Worm (Caenorhabditis elegans) whole organism, L4 larva: ENCODE results near the gene clec-175.
A peak's percentile ranks its signal among the peaks of the same experiment; 100 is the strongest.

Source experiments
- D1046.2 ChIP-seq: fragments of 200-800 bp; sonication (Bioruptor generic); IDR thresholded peaks from 2 replicates; pipeline ENCODE4 v1.3.6; 2022; ENCODE audit warnings: missing genetic modification characterization, missing compliant biosample characterization
- F26F4.8 ChIP-seq: fragments of 200-800 bp; sonication (Bioruptor generic); conservative IDR thresholded peaks from 2 replicates; pipeline ENCODE4 v1.3.6; 2022; ENCODE audit warnings: missing genetic modification characterization, missing compliant biosample characterization
- T26A8.4 ChIP-seq: fragments of 200-800 bp; sonication (Bioruptor generic); IDR thresholded peaks from 2 replicates; pipeline ENCODE4 v1.3.6; 2022; ENCODE audit warnings: missing genetic modification characterization, missing compliant biosample characterization
- Y105C5A.15 ChIP-seq: fragments of 200-800 bp; sonication (Bioruptor generic); IDR thresholded peaks from 2 replicates; pipeline ENCODE4 v1.3.6; 2022; ENCODE audit warnings: missing genetic modification characterization, missing compliant biosample characterization
- Y48G9A.11 ChIP-seq: fragments of 200-800 bp; sonication (Bioruptor generic); IDR thresholded peaks from 2 replicates; pipeline ENCODE4 v1.3.6; 2022; ENCODE audit warnings: missing genetic modification reagents, missing genetic modification characterization, missing compliant biosample characterization
- Y75B8A.6 ChIP-seq: fragments of 200-800 bp; sonication (Bioruptor generic); IDR thresholded peaks from 2 replicates; pipeline ENCODE4 v1.3.6; 2022; ENCODE audit warnings: missing genetic modification reagents, missing genetic modification characterization, missing compliant biosample characterization
- aha-1 ChIP-seq: fragments of 150-350 bp; peaks from one replicate; lab custom pipeline; 2014; ENCODE audit warnings: missing biosample characterization, missing genetic modification characterization
- aly-2 ChIP-seq: sonication (generic microtip); optimal IDR thresholded peaks from 2 replicates; lab custom pipeline; 2018; ENCODE audit warnings: missing biosample characterization, missing genetic modification characterization
- ama-1 ChIP-seq: fragments of 150-350 bp; optimal IDR thresholded peaks from 2 replicates; lab custom pipeline; 2014; ENCODE audit warnings: inconsistent platforms, mixed read lengths
- ceh-20 ChIP-seq: fragments of 200-800 bp; sonication (Bioruptor generic); IDR thresholded peaks from 2 replicates; pipeline ENCODE4 v1.3.6; 2022; ENCODE audit warnings: missing genetic modification reagents, missing genetic modification characterization, missing compliant biosample characterization
- cey-2 ChIP-seq: sonication (generic microtip); optimal IDR thresholded peaks from 3 replicates; lab custom pipeline; 2017; ENCODE audit warnings: missing genetic modification characterization, mild to moderate bottlenecking, missing compliant biosample characterization, antibody characterized with exemption, borderline replicate concordance; ENCODE audit not compliant: insufficient read depth
- ctbp-1 ChIP-seq: fragments of 200-800 bp; sonication (Bioruptor generic); IDR thresholded peaks from 2 replicates; pipeline ENCODE4 v1.3.6; 2022; ENCODE audit warnings: missing genetic modification reagents, missing genetic modification characterization, missing compliant biosample characterization
- daf-19 ChIP-seq: fragments of 200-800 bp; sonication (Bioruptor generic); conservative IDR thresholded peaks from 2 replicates; pipeline ENCODE4 v1.3.6; 2022; ENCODE audit warnings: missing genetic modification characterization, missing compliant biosample characterization
- daf-8 ChIP-seq: fragments of 200-800 bp; sonication (Bioruptor generic); IDR thresholded peaks from 2 replicates; pipeline ENCODE4 v1.3.6; 2022; ENCODE audit warnings: missing genetic modification characterization, missing compliant biosample characterization
- dmd-8 ChIP-seq: fragments of 200-800 bp; sonication (Bioruptor generic); IDR thresholded peaks from 2 replicates; pipeline ENCODE4 v1.3.6; 2022; ENCODE audit warnings: missing genetic modification characterization, missing compliant biosample characterization
- dmd-9 ChIP-seq: fragments of 200-800 bp; sonication (Bioruptor generic); IDR thresholded peaks from 2 replicates; pipeline ENCODE4 v1.3.6; 2022; ENCODE audit warnings: missing genetic modification reagents, missing genetic modification characterization, missing compliant biosample characterization
- dpl-1 ChIP-seq: fragments of 150-350 bp; optimal IDR thresholded peaks from 2 replicates; lab custom pipeline; 2014; ENCODE audit warnings: missing biosample characterization, missing genetic modification reagents, missing genetic modification characterization
- duxl-1 ChIP-seq: sonication (generic microtip); optimal IDR thresholded peaks from 2 replicates; lab custom pipeline; 2016; ENCODE audit warnings: mild to moderate bottlenecking, missing genetic modification characterization, moderate library complexity, missing compliant biosample characterization; ENCODE audit not compliant: poor library complexity
- dve-1 ChIP-seq: sonication (generic microtip); optimal IDR thresholded peaks from 2 replicates; lab custom pipeline; 2017; ENCODE audit warnings: antibody characterized with exemption, mild to moderate bottlenecking, missing genetic modification characterization, missing compliant biosample characterization; ENCODE audit not compliant: insufficient read depth
- egl-27 ChIP-seq: sonication (generic microtip); optimal IDR thresholded peaks from 3 replicates; lab custom pipeline; 2017; ENCODE audit warnings: missing biosample characterization, missing genetic modification reagents, missing genetic modification characterization
- egl-43 ChIP-seq: fragments of 200-800 bp; sonication (Bioruptor generic); IDR thresholded peaks from 2 replicates; pipeline ENCODE4 v1.3.6; 2022; ENCODE audit warnings: missing genetic modification reagents, missing genetic modification characterization, missing compliant biosample characterization
- fkh-10 ChIP-seq: fragments of 150-350 bp; optimal IDR thresholded peaks from 2 replicates; lab custom pipeline; 2014; ENCODE audit warnings: missing biosample characterization, missing genetic modification reagents, missing genetic modification characterization
- gei-8 ChIP-seq: fragments of 200-800 bp; sonication (Bioruptor generic); optimal IDR thresholded peaks from 2 replicates; lab custom pipeline; 2018; ENCODE audit warnings: mild to moderate bottlenecking, missing genetic modification characterization, missing compliant biosample characterization
- hmg-1.1 ChIP-seq: fragments of 200-800 bp; sonication (Bioruptor generic); IDR thresholded peaks from 2 replicates; pipeline ENCODE4 v1.3.6; 2022; ENCODE audit warnings: missing genetic modification reagents, missing genetic modification characterization, missing compliant biosample characterization
- lin-13 ChIP-seq: fragments of 150-350 bp; optimal IDR thresholded peaks from 2 replicates; lab custom pipeline; 2014; ENCODE audit warnings: missing biosample characterization, missing genetic modification reagents, missing genetic modification characterization
- lin-39 ChIP-seq: fragments of 150-350 bp; optimal IDR thresholded peaks from 2 replicates; lab custom pipeline; 2014; ENCODE audit warnings: missing biosample characterization, missing genetic modification reagents, missing genetic modification characterization
- lir-3 ChIP-seq: sonication (generic microtip); optimal IDR thresholded peaks from 2 replicates; lab custom pipeline; 2016; ENCODE audit warnings: mild to moderate bottlenecking, missing genetic modification characterization, missing compliant biosample characterization
- lsy-2 ChIP-seq, 2 experiments: fragments of 150-350 bp in 1 of 2; sonication (generic microtip) in 1 of 2; optimal IDR thresholded peaks; 2 replicates each; lab custom pipeline; 2014 to 2017; ENCODE audit warnings: missing biosample characterization in 2 of 2, missing genetic modification characterization in 2 of 2
- madf-5 ChIP-seq, 2 experiments: fragments of 200-800 bp; sonication (Bioruptor generic); IDR thresholded peaks; 2 replicates each; pipeline ENCODE4 v1.3.6; 2022; ENCODE audit warnings: missing compliant biosample characterization in 2 of 2, missing genetic modification characterization in 2 of 2
- madf-9 ChIP-seq: fragments of 200-800 bp; sonication (Bioruptor generic); conservative IDR thresholded peaks from 2 replicates; pipeline ENCODE4 v1.3.6; 2022; ENCODE audit warnings: missing genetic modification reagents, missing genetic modification characterization, missing compliant biosample characterization
- nhr-10 ChIP-seq: fragments of 150-350 bp; optimal IDR thresholded peaks from 2 replicates; lab custom pipeline; 2014; ENCODE audit warnings: missing biosample characterization, missing genetic modification characterization
- nhr-102 ChIP-seq: sonication (generic microtip); optimal IDR thresholded peaks from 2 replicates; lab custom pipeline; 2016; ENCODE audit warnings: mild to moderate bottlenecking, missing genetic modification characterization, moderate library complexity, missing compliant biosample characterization
- nhr-11 ChIP-seq: fragments of 150-350 bp; optimal IDR thresholded peaks from 2 replicates; lab custom pipeline; 2014; ENCODE audit warnings: missing biosample characterization, missing genetic modification characterization
- nhr-111 ChIP-seq: fragments of 200-800 bp; sonication (Bioruptor generic); optimal IDR thresholded peaks from 2 replicates; lab custom pipeline; 2018; ENCODE audit warnings: mild to moderate bottlenecking, missing genetic modification characterization, missing compliant biosample characterization
- nhr-237 ChIP-seq: sonication (generic microtip); optimal IDR thresholded peaks from 2 replicates; lab custom pipeline; 2017; ENCODE audit warnings: missing biosample characterization, missing genetic modification characterization
- nhr-28 ChIP-seq: fragments of 150-350 bp; optimal IDR thresholded peaks from 2 replicates; lab custom pipeline; 2014; ENCODE audit warnings: missing biosample characterization, missing genetic modification characterization
- nhr-41 ChIP-seq: fragments of 200-800 bp; sonication (Bioruptor generic); IDR thresholded peaks from 2 replicates; pipeline ENCODE4 v1.3.6; 2022; ENCODE audit warnings: missing genetic modification reagents, missing genetic modification characterization, missing compliant biosample characterization
- nhr-42 ChIP-seq: fragments of 200-800 bp; sonication (Bioruptor generic); IDR thresholded peaks from 2 replicates; pipeline ENCODE4 v1.3.6; 2022; ENCODE audit warnings: missing genetic modification characterization, missing compliant biosample characterization
- nhr-48 ChIP-seq: sonication (generic microtip); optimal IDR thresholded peaks from 2 replicates; lab custom pipeline; 2016; ENCODE audit warnings: mild to moderate bottlenecking, missing genetic modification characterization, missing compliant biosample characterization
- nhr-6 ChIP-seq: fragments of 150-350 bp; optimal IDR thresholded peaks from 2 replicates; lab custom pipeline; 2014; ENCODE audit warnings: missing biosample characterization, missing genetic modification characterization
- php-3 ChIP-seq: fragments of 200-800 bp; sonication (Bioruptor generic); IDR thresholded peaks from 2 replicates; pipeline ENCODE4 v1.3.6; 2022; ENCODE audit warnings: missing genetic modification reagents, missing genetic modification characterization, missing compliant biosample characterization
- pqm-1 ChIP-seq: sonication (generic microtip); optimal IDR thresholded peaks from 2 replicates; lab custom pipeline; 2017; ENCODE audit warnings: missing biosample characterization, missing genetic modification characterization
- rbr-2 ChIP-seq: sonication (generic microtip); optimal IDR thresholded peaks from 2 replicates; lab custom pipeline; 2016; ENCODE audit warnings: missing genotype, missing genetic modification characterization, missing compliant biosample characterization
- saeg-2 ChIP-seq: fragments of 200-800 bp; sonication (Bioruptor generic); IDR thresholded peaks from 2 replicates; pipeline ENCODE4 v1.3.6; 2022; ENCODE audit warnings: missing genetic modification reagents, missing genetic modification characterization, missing compliant biosample characterization
- sdz-12 ChIP-seq: fragments of 200-800 bp; sonication (Bioruptor generic); optimal IDR thresholded peaks from 2 replicates; lab custom pipeline; 2018; ENCODE audit warnings: mild to moderate bottlenecking, missing genetic modification characterization, missing compliant biosample characterization
- snpc-4 ChIP-seq: fragments of 150-350 bp; optimal IDR thresholded peaks from 2 replicates; lab custom pipeline; 2014; ENCODE audit warnings: missing biosample characterization, missing genetic modification characterization
- spr-3 ChIP-seq: fragments of 200-800 bp; sonication (Bioruptor generic); optimal IDR thresholded peaks from 2 replicates; lab custom pipeline; 2018; ENCODE audit warnings: mild to moderate bottlenecking, missing genetic modification characterization, missing compliant biosample characterization
- tag-97 ChIP-seq: fragments of 200-800 bp; sonication (Bioruptor generic); IDR thresholded peaks from 2 replicates; pipeline ENCODE4 v1.3.6; 2022; ENCODE audit warnings: missing genetic modification characterization, missing compliant biosample characterization
- tra-1 ChIP-seq: fragments of 200-800 bp; sonication (Bioruptor generic); IDR thresholded peaks from 2 replicates; pipeline ENCODE4 v1.3.6; 2022; ENCODE audit warnings: missing genetic modification reagents, missing genetic modification characterization, missing compliant biosample characterization
- zfp-3 ChIP-seq: fragments of 200-800 bp; sonication (Bioruptor generic); conservative IDR thresholded peaks from 2 replicates; pipeline ENCODE4 v1.3.6; 2022; ENCODE audit warnings: missing genetic modification reagents, missing genetic modification characterization, missing compliant biosample characterization
- ztf-11 ChIP-seq: fragments of 150-350 bp; optimal IDR thresholded peaks from 2 replicates; lab custom pipeline; 2014; ENCODE audit warnings: missing biosample characterization, missing genetic modification characterization

Gene clec-175

ce11 chrIV:4475362-4476086 lies 53.4 kb downstream of the clec-175 start:
- no peak for TF ChIP-seq ceh-20
- TF ChIP-seq daf-8 (GFP tag; lab: Robert Waterston, UW) = no peak
- TF ChIP-seq lin-13 = no peak
- TF ChIP-seq cey-2 (tag; lab: Kevin White, UChicago) = no peak
- TF ChIP-seq tag-97 (GFP tag; lab: Robert Waterston, UW) = no peak
- peak; percentile 17 for TF ChIP-seq nhr-48 (tag; lab: Kevin White, UChicago)
- TF ChIP-seq T26A8.4 (GFP tag; lab: Robert Waterston, UW) = no peak
- no peak for TF ChIP-seq snpc-4 (tag; lab: Kevin White, UChicago)
- TF ChIP-seq F26F4.8 (GFP tag; lab: Robert Waterston, UW) = no peak
- no peak for TF ChIP-seq daf-19 (GFP tag; lab: Robert Waterston, UW)
- no peak for TF ChIP-seq aly-2 (tag; lab: Kevin White, UChicago)
- TF ChIP-seq nhr-111 (GFP tag; lab: Kevin White, UChicago) = no peak
- no peak for TF ChIP-seq nhr-11 (tag; lab: Kevin White, UChicago)
- no peak for TF ChIP-seq dmd-8
- no peak for TF ChIP-seq dpl-1 (GFP tag; lab: Kevin White, UChicago)
- TF ChIP-seq egl-27 = no peak
- TF ChIP-seq nhr-41 (GFP tag; lab: Robert Waterston, UW) = no peak
- TF ChIP-seq ctbp-1 (GFP tag; lab: Robert Waterston, UW) = no peak
- 0 out of 2 replicates have a peak, but pooled peaks have one; percentile 18 for TF ChIP-seq tra-1 (GFP tag; lab: Robert Waterston, UW)
- TF ChIP-seq hmg-1.1 (GFP tag; lab: Robert Waterston, UW) = no peak
- TF ChIP-seq egl-43 = no peak
- TF ChIP-seq sdz-12 (GFP tag; lab: Kevin White, UChicago) = no peak
- no peak for TF ChIP-seq nhr-237 (tag; lab: Kevin White, UChicago)
- peak; percentile 34 for TF ChIP-seq ama-1 (lab: Kevin White, UChicago)
- TF ChIP-seq nhr-42 = no peak
- peak in 1 of 2 experiments; percentile 5 for TF ChIP-seq lsy-2 (tag; optimal IDR thresholded peaks at IDR 0.05; lab: Kevin White, UChicago)
- no peak for TF ChIP-seq madf-5 (GFP tag; IDR thresholded peaks at IDR 0.05; lab: Robert Waterston, UW)
- no peak for TF ChIP-seq ztf-11 (tag; lab: Kevin White, UChicago)
- TF ChIP-seq nhr-10 = no peak
- no peak for TF ChIP-seq dmd-9 (GFP tag; lab: Robert Waterston, UW)
- peak; percentile 24 for TF ChIP-seq pqm-1
- no peak for TF ChIP-seq lir-3 (tag; lab: Kevin White, UChicago)
- no peak for TF ChIP-seq nhr-6
- no peak for TF ChIP-seq nhr-102
- 0 out of 2 replicates have a peak, but pooled peaks have one; percentile 6 for TF ChIP-seq saeg-2
- TF ChIP-seq madf-9 = no peak
- peak; percentile 39 for TF ChIP-seq nhr-28
- no peak for TF ChIP-seq zfp-3 (GFP tag; lab: Robert Waterston, UW)
- no peak for TF ChIP-seq Y48G9A.11 (GFP tag; lab: Robert Waterston, UW)
- no peak for TF ChIP-seq Y105C5A.15 (GFP tag; lab: Robert Waterston, UW)
- TF ChIP-seq rbr-2 (tag; lab: Kevin White, UChicago) = no peak
- no peak for TF ChIP-seq fkh-10 (GFP tag; lab: Kevin White, UChicago)
- TF ChIP-seq lin-39 (tag; lab: Kevin White, UChicago) = no peak
- no peak for TF ChIP-seq spr-3
- TF ChIP-seq D1046.2 (GFP tag; lab: Robert Waterston, UW) = no peak
- no peak for TF ChIP-seq gei-8
- peak; percentile 66 for TF ChIP-seq dve-1 (tag; lab: Kevin White, UChicago)
- no peak for TF ChIP-seq Y75B8A.6 (GFP tag; lab: Robert Waterston, UW)
- TF ChIP-seq duxl-1 = no peak
- TF ChIP-seq aha-1 = peak; percentile 89
- TF ChIP-seq php-3 = no peak
